Fruit fly (Drosophila melanogaster) whole organism, embryonic: ENCODE measurements around the gene Tgt.

Experiments used
- Atf-2 ChIP-seq: fragments of 200-800 bp; sonication (Bioruptor generic); optimal IDR thresholded peaks from 2 replicates; lab custom pipeline; 2016; ENCODE audit warnings: missing biosample characterization, missing genetic modification characterization
- Awh ChIP-seq: fragments of 200-800 bp; sonication (Bioruptor generic); IDR thresholded peaks from 2 replicates; pipeline ENCODE4, ENCODE4 v1.3.6; 2022; ENCODE audit warnings: missing biosample characterization, missing genetic modification characterization
- Blimp-1 ChIP-seq: fragments of 200-800 bp; sonication (Bioruptor generic); optimal IDR thresholded peaks from 3 replicates; lab custom pipeline; 2018; ENCODE audit warnings: missing biosample characterization, missing genetic modification characterization, mild to moderate bottlenecking, moderate library complexity, missing genetic modification reagents
- C15 ChIP-seq: fragments of 200-800 bp; sonication (Bioruptor generic); IDR thresholded peaks from 3 replicates; pipeline ENCODE4 v1.3.6; 2022; ENCODE audit warnings: missing biosample characterization, missing genetic modification characterization
- CG10209 ChIP-seq: fragments of 200-800 bp; sonication (Bioruptor generic); optimal IDR thresholded peaks from 3 replicates; lab custom pipeline; 2017; ENCODE audit warnings: missing biosample characterization, mild to moderate bottlenecking, missing genetic modification characterization, missing genetic modification reagents
- CG10321 ChIP-seq: fragments of 200-800 bp; sonication (Bioruptor generic); IDR thresholded peaks from 2 replicates; pipeline ENCODE4 v1.3.6; 2022; ENCODE audit warnings: missing biosample characterization, missing genetic modification characterization
- CG10565 ChIP-seq: fragments of 200-800 bp; sonication (Bioruptor generic); optimal IDR thresholded peaks from 3 replicates; lab custom pipeline; 2016; ENCODE audit warnings: missing biosample characterization, mild to moderate bottlenecking, missing genetic modification characterization
- CG11723 ChIP-seq: fragments of 200-800 bp; sonication (Bioruptor generic); optimal IDR thresholded peaks from 2 replicates; lab custom pipeline; 2017; ENCODE audit warnings: missing biosample characterization, mild to moderate bottlenecking, missing genetic modification characterization
- CG1233 ChIP-seq: fragments of 200-800 bp; sonication (Bioruptor generic); optimal IDR thresholded peaks from 4 replicates; lab custom pipeline; 2018; ENCODE audit warnings: missing biosample characterization, mild to moderate bottlenecking, missing genetic modification characterization
- CG12744 ChIP-seq: fragments of 200-800 bp; sonication (Bioruptor generic); optimal IDR thresholded peaks from 2 replicates; lab custom pipeline; 2016; ENCODE audit warnings: missing biosample characterization, missing genetic modification characterization
- CG1529 ChIP-seq: fragments of 200-800 bp; sonication (Bioruptor generic); optimal IDR thresholded peaks from 3 replicates; lab custom pipeline; 2018; ENCODE audit warnings: missing biosample characterization, missing genetic modification characterization
- CG16779 ChIP-seq: fragments of 200-800 bp; sonication (Bioruptor generic); IDR thresholded peaks from 2 replicates; pipeline ENCODE4 v1.3.6; 2022; ENCODE audit warnings: missing biosample characterization, missing genetic modification characterization
- CG17385 ChIP-seq: fragments of 200-800 bp; sonication (Bioruptor generic); optimal IDR thresholded peaks from 3 replicates; lab custom pipeline; 2018; ENCODE audit warnings: missing biosample characterization, mild to moderate bottlenecking, missing genetic modification characterization
- CG31388 ChIP-seq: fragments of 200-800 bp; sonication (Bioruptor generic); optimal IDR thresholded peaks from 2 replicates; lab custom pipeline; 2016; ENCODE audit warnings: missing biosample characterization, missing genetic modification characterization
- CG31441 ChIP-seq: fragments of 200-800 bp; sonication (Bioruptor generic); IDR thresholded peaks from 2 replicates; pipeline ENCODE4 v1.3.6; 2022; ENCODE audit warnings: missing biosample characterization, missing genetic modification characterization
- CG33213 ChIP-seq: fragments of 200-800 bp; sonication (Bioruptor generic); optimal IDR thresholded peaks from 3 replicates; lab custom pipeline; 2016; ENCODE audit warnings: missing biosample characterization, missing genetic modification characterization
- CG4424 ChIP-seq: fragments of 200-800 bp; sonication (Bioruptor generic); optimal IDR thresholded peaks from 3 replicates; lab custom pipeline; 2016; ENCODE audit warnings: missing biosample characterization, missing genetic modification characterization
- CG7745 ChIP-seq: fragments of 200-800 bp; sonication (Bioruptor generic); optimal IDR thresholded peaks from 2 replicates; lab custom pipeline; 2018; ENCODE audit warnings: missing biosample characterization, mild to moderate bottlenecking, missing genetic modification characterization, moderate library complexity
- CG9609 ChIP-seq: fragments of 200-800 bp; sonication (Bioruptor generic); optimal IDR thresholded peaks from 3 replicates; lab custom pipeline; 2016; ENCODE audit warnings: missing biosample characterization, missing genetic modification characterization
- Dip3 ChIP-seq: fragments of 200-800 bp; sonication (Bioruptor generic); optimal IDR thresholded peaks from 3 replicates; lab custom pipeline; 2016; ENCODE audit warnings: missing biosample characterization, missing genetic modification characterization
- Fer1 ChIP-seq: fragments of 200-800 bp; sonication (Bioruptor generic); optimal IDR thresholded peaks from 2 replicates; lab custom pipeline; 2017; ENCODE audit warnings: missing biosample characterization, mild to moderate bottlenecking, missing genetic modification characterization
- Lhr ChIP-seq: fragments of 200-800 bp; sonication (Bioruptor generic); optimal IDR thresholded peaks from 3 replicates; lab custom pipeline; 2017; ENCODE audit warnings: mild to moderate bottlenecking, missing biosample characterization, missing genetic modification reagents, missing genetic modification characterization
- MTF-1 ChIP-seq: fragments of 200-800 bp; sonication (Bioruptor generic); optimal IDR thresholded peaks from 2 replicates; lab custom pipeline; 2018; ENCODE audit warnings: missing biosample characterization, mild to moderate bottlenecking, missing genetic modification characterization, borderline replicate concordance
- Mad ChIP-seq: fragments of 200-800 bp; sonication (Bioruptor generic); optimal IDR thresholded peaks from 2 replicates; lab custom pipeline; 2016; ENCODE audit warnings: missing biosample characterization, missing genetic modification characterization
- Med ChIP-seq: fragments of 200-800 bp; sonication (Bioruptor generic); peaks from one replicate; lab custom pipeline; 2016; ENCODE audit warnings: missing biosample characterization, missing genetic modification characterization, mild to moderate bottlenecking, inconsistent platforms, moderate library complexity
- Neu2 ChIP-seq: fragments of 200-800 bp; sonication (Bioruptor generic); optimal IDR thresholded peaks from 3 replicates; lab custom pipeline; 2016; ENCODE audit warnings: missing biosample characterization, missing genetic modification characterization, borderline replicate concordance
- NfI ChIP-seq: fragments of 200-800 bp; sonication (Bioruptor generic); optimal IDR thresholded peaks from 3 replicates; lab custom pipeline; 2018; ENCODE audit warnings: missing biosample characterization, mild to moderate bottlenecking, missing genetic modification characterization, moderate library complexity
- Rfx ChIP-seq: fragments of 200-800 bp; sonication (Bioruptor generic); IDR thresholded peaks from 2 replicates; pipeline ENCODE4 v1.3.6; 2022; ENCODE audit warnings: missing biosample characterization, missing genetic modification characterization
- Sry-δ ChIP-seq: fragments of 200-800 bp; sonication (Bioruptor generic); optimal IDR thresholded peaks from 2 replicates; lab custom pipeline; 2016; ENCODE audit warnings: missing biosample characterization, missing genetic modification characterization
- Vsx1 ChIP-seq: fragments of 200-800 bp; sonication (Bioruptor generic); optimal IDR thresholded peaks from 2 replicates; lab custom pipeline; 2017; ENCODE audit warnings: missing biosample characterization, mild to moderate bottlenecking, missing genetic modification characterization, missing genetic modification reagents
- Xrp1 ChIP-seq: fragments of 200-800 bp; sonication (Bioruptor generic); IDR thresholded peaks from 2 replicates; pipeline ENCODE4 v1.3.6; 2022; ENCODE audit warnings: missing biosample characterization, missing genetic modification characterization
- al ChIP-seq: fragments of 200-800 bp; sonication (Bioruptor generic); IDR thresholded peaks from 2 replicates; pipeline ENCODE4 v1.3.6; 2022; ENCODE audit warnings: missing biosample characterization, missing genetic modification characterization
- az2 ChIP-seq: fragments of 200-800 bp; sonication (Bioruptor generic); optimal IDR thresholded peaks from 3 replicates; lab custom pipeline; 2016; ENCODE audit warnings: missing biosample characterization, missing genetic modification characterization
- bab2 ChIP-seq: fragments of 200-800 bp; sonication (Bioruptor generic); optimal IDR thresholded peaks from 2 replicates; lab custom pipeline; 2016; ENCODE audit warnings: missing biosample characterization, missing genetic modification characterization
- bbx ChIP-seq: fragments of 200-800 bp; sonication (Bioruptor generic); IDR thresholded peaks from 2 replicates; pipeline ENCODE4 v1.3.6; 2022; ENCODE audit warnings: missing biosample characterization, missing genetic modification characterization; ENCODE audit not compliant: partially characterized antibody
- fru ChIP-seq: fragments of >200 bp; optimal IDR thresholded peaks from 2 replicates; lab custom pipeline; 2017
- fu2 ChIP-seq: fragments of 200-800 bp; sonication (Bioruptor generic); optimal IDR thresholded peaks from 2 replicates; lab custom pipeline; 2016; ENCODE audit warnings: missing biosample characterization, missing genetic modification characterization
- gcm2 ChIP-seq: fragments of 200-800 bp; sonication (Bioruptor generic); optimal IDR thresholded peaks from 2 replicates; lab custom pipeline; 2016; ENCODE audit warnings: missing biosample characterization, missing genetic modification characterization
- gfzf ChIP-seq: fragments of 200-800 bp; sonication (Bioruptor generic); optimal IDR thresholded peaks from 2 replicates; lab custom pipeline; 2016; ENCODE audit warnings: missing biosample characterization, mild to moderate bottlenecking, missing genetic modification characterization, moderate library complexity
- ind ChIP-seq: fragments of 200-800 bp; sonication (Bioruptor generic); optimal IDR thresholded peaks from 3 replicates; lab custom pipeline; 2016; ENCODE audit warnings: missing biosample characterization, missing genetic modification characterization
- kah ChIP-seq: fragments of 200-800 bp; sonication (Bioruptor generic); optimal IDR thresholded peaks from 2 replicates; lab custom pipeline; 2018; ENCODE audit warnings: missing biosample characterization, mild to moderate bottlenecking, missing genetic modification characterization
- kay ChIP-seq: fragments of 200-800 bp; sonication (Bioruptor generic); optimal IDR thresholded peaks from 2 replicates; lab custom pipeline; 2016; ENCODE audit warnings: missing biosample characterization, missing genetic modification characterization
- klu ChIP-seq: fragments of 200-800 bp; sonication (Bioruptor generic); IDR thresholded peaks from 2 replicates; pipeline ENCODE4 v1.3.6; 2022; ENCODE audit warnings: missing biosample characterization, missing genetic modification characterization
- kni ChIP-seq: fragments of 200-800 bp; sonication (Bioruptor generic); optimal IDR thresholded peaks from 3 replicates; lab custom pipeline; 2017; ENCODE audit warnings: mild to moderate bottlenecking, missing biosample characterization, missing genetic modification reagents, missing genetic modification characterization
- luna ChIP-seq: fragments of 200-800 bp; sonication (Bioruptor generic); optimal IDR thresholded peaks from 2 replicates; lab custom pipeline; 2016; ENCODE audit warnings: missing biosample characterization, missing genetic modification characterization
- nau ChIP-seq: fragments of 200-800 bp; sonication (Bioruptor generic); optimal IDR thresholded peaks from 3 replicates; lab custom pipeline; 2017; ENCODE audit warnings: missing biosample characterization, mild to moderate bottlenecking, missing genetic modification characterization, missing genetic modification reagents
- psq ChIP-seq: fragments of 200-800 bp; sonication (Bioruptor generic); optimal IDR thresholded peaks from 2 replicates; lab custom pipeline; 2017; ENCODE audit warnings: missing biosample characterization, missing genetic modification characterization
- repo ChIP-seq: fragments of 200-800 bp; sonication (Bioruptor generic); optimal IDR thresholded peaks from 2 replicates; lab custom pipeline; 2016; ENCODE audit warnings: missing biosample characterization, missing genetic modification characterization
- run ChIP-seq: fragments of 200-800 bp; sonication (Bioruptor generic); optimal IDR thresholded peaks from 3 replicates; lab custom pipeline; 2018; ENCODE audit warnings: missing biosample characterization, mild to moderate bottlenecking, missing genetic modification characterization
- salm ChIP-seq: fragments of 200-800 bp; sonication (Bioruptor generic); optimal IDR thresholded peaks from 2 replicates; lab custom pipeline; 2018; ENCODE audit warnings: missing biosample characterization, mild to moderate bottlenecking, missing genetic modification characterization
- scrt ChIP-seq: fragments of 200-800 bp; sonication (Bioruptor generic); optimal IDR thresholded peaks from 2 replicates; lab custom pipeline; 2018; ENCODE audit warnings: missing biosample characterization, mild to moderate bottlenecking, missing genetic modification characterization, moderate library complexity
- yki ChIP-seq: fragments of >200 bp; optimal IDR thresholded peaks from 3 replicates; lab custom pipeline; 2018
- zf30C ChIP-seq: fragments of 200-800 bp; sonication (Bioruptor generic); optimal IDR thresholded peaks from 3 replicates; lab custom pipeline; 2018; ENCODE audit warnings: missing biosample characterization, mild to moderate bottlenecking, missing genetic modification characterization

Tgt gene

dm6 chr2L:1230691-1231090 is 46.8 kb downstream of the Tgt start (continued):
- no peak for TF ChIP-seq CG1529 (GFP tag; lab: Kevin White, UChicago)
- TF ChIP-seq Vsx1 (GFP tag; lab: Kevin White, UChicago) = no peak
- no peak for TF ChIP-seq kah
- peak; percentile 20 for TF ChIP-seq Dip3 (GFP tag; lab: Kevin White, UChicago)
- TF ChIP-seq Mad (GFP tag; lab: Kevin White, UChicago) = no peak
- no peak for TF ChIP-seq klu (GFP tag; lab: Robert Waterston, UW)
- TF ChIP-seq gfzf (GFP tag; lab: Kevin White, UChicago) = no peak
- TF ChIP-seq Awh = no peak
- peak; percentile 37; the same call in 1 of the 2 replicates for TF ChIP-seq CG31441
- TF ChIP-seq CG17385 (GFP tag; lab: Kevin White, UChicago) = peak; percentile 15
- no peak for TF ChIP-seq CG7745 (tag; lab: Kevin White, UChicago)
- peak; percentile 6 for TF ChIP-seq Blimp-1 (GFP tag; lab: Kevin White, UChicago)
- TF ChIP-seq Fer1 (GFP tag; lab: Kevin White, UChicago) = peak; percentile 68
- no peak for TF ChIP-seq CG33213 (GFP tag; lab: Kevin White, UChicago)
- no peak for TF ChIP-seq repo (GFP tag; lab: Kevin White, UChicago)
- TF ChIP-seq fru (lab: Kevin White, UChicago) = no peak
- no peak for TF ChIP-seq luna (GFP tag; lab: Kevin White, UChicago)
- no peak for TF ChIP-seq kay (GFP tag; lab: Kevin White, UChicago)
- TF ChIP-seq NfI (GFP tag; lab: Kevin White, UChicago) = peak; percentile 12
- TF ChIP-seq ind (GFP tag; lab: Kevin White, UChicago) = peak; percentile 44
- TF ChIP-seq zf30C (GFP tag; lab: Kevin White, UChicago) = no peak
- TF ChIP-seq bbx (GFP tag; lab: Robert Waterston, UW) = no peak
- TF ChIP-seq CG4424 = peak; percentile 3
- TF ChIP-seq kni (GFP tag; lab: Kevin White, UChicago) = no peak
- TF ChIP-seq Rfx (GFP tag; lab: Robert Waterston, UW) = peak; percentile 59
- no peak for TF ChIP-seq CG16779 (GFP tag; lab: Robert Waterston, UW)
- TF ChIP-seq Neu2 (GFP tag; lab: Kevin White, UChicago) = no peak
- no peak for TF ChIP-seq CG9609 (GFP tag; lab: Kevin White, UChicago)
- TF ChIP-seq fu2 (GFP tag; lab: Kevin White, UChicago) = no peak
- TF ChIP-seq CG31388 (GFP tag; lab: Kevin White, UChicago) = no peak
- no peak for TF ChIP-seq yki (lab: Kevin White, UChicago)
- TF ChIP-seq nau (GFP tag; lab: Kevin White, UChicago) = no peak
- TF ChIP-seq gcm2 (GFP tag; lab: Kevin White, UChicago) = no peak
- TF ChIP-seq Lhr = no peak
- no peak for TF ChIP-seq C15 (GFP tag; lab: Robert Waterston, UW)
- TF ChIP-seq Xrp1 (GFP tag; lab: Robert Waterston, UW) = no peak
- peak; percentile 25 for TF ChIP-seq bab2
- TF ChIP-seq CG11723 (GFP tag; lab: Kevin White, UChicago) = no peak
- no peak for TF ChIP-seq az2
- no peak for TF ChIP-seq Atf-2 (GFP tag; lab: Kevin White, UChicago)
- TF ChIP-seq CG1233 = no peak
- TF ChIP-seq psq (GFP tag; lab: Kevin White, UChicago) = no peak
- no peak for TF ChIP-seq salm (tag; lab: Kevin White, UChicago)
- TF ChIP-seq CG10321 = no peak
- no peak for TF ChIP-seq CG12744
- TF ChIP-seq al = no peak
- peak; percentile 1 for TF ChIP-seq CG10209 (GFP tag; lab: Kevin White, UChicago)
- peak; percentile 90 for TF ChIP-seq Med (GFP tag; lab: Kevin White, UChicago)
- TF ChIP-seq run = no peak
- no peak for TF ChIP-seq CG10565 (GFP tag; lab: Kevin White, UChicago)
- no peak for TF ChIP-seq Sry-δ (GFP tag; lab: Kevin White, UChicago)
- TF ChIP-seq scrt (GFP tag; lab: Kevin White, UChicago) = peak; percentile 10
- no peak for TF ChIP-seq MTF-1 (GFP tag; lab: Kevin White, UChicago)
